Worm (Caenorhabditis elegans) whole organism, early embryonic: ENCODE results near the gene ceeh-1.

ENCODE experiments used
- ama-1 ChIP-seq: fragments of 150-350 bp; optimal IDR thresholded peaks from 2 replicates; lab custom pipeline; 2014
- ets-7 ChIP-seq: sonication (generic microtip); optimal IDR thresholded peaks from 2 replicates; lab custom pipeline; 2016; ENCODE audit warnings: missing genotype, missing genetic modification characterization, missing compliant biosample characterization

- no peak for TF ChIP-seq ama-1 (lab: Kevin White, UChicago)
- no peak for TF ChIP-seq ets-7 (tag; lab: Kevin White, UChicago)
These were observed 48.8 kb downstream of the ceeh-1 start, which contains the start of the genes dagl-2 and ppm-1.G for ce11 chrIII:783254-783753.
